Worm (Caenorhabditis elegans) whole organism, L4/young adult: ENCODE results near the gene nhr-156.

Experiments
- dao-5 ChIP-seq: sonication (generic microtip); optimal IDR thresholded peaks from 2 replicates; lab custom pipeline; 2016; ENCODE audit warnings: missing genotype, missing genetic modification characterization, moderate library complexity, missing compliant biosample characterization
- him-1 ChIP-seq: sonication (generic microtip); optimal IDR thresholded peaks from 2 replicates; lab custom pipeline; 2016; ENCODE audit warnings: missing genotype, missing genetic modification reagents, missing genetic modification characterization, missing compliant biosample characterization

DNA sequence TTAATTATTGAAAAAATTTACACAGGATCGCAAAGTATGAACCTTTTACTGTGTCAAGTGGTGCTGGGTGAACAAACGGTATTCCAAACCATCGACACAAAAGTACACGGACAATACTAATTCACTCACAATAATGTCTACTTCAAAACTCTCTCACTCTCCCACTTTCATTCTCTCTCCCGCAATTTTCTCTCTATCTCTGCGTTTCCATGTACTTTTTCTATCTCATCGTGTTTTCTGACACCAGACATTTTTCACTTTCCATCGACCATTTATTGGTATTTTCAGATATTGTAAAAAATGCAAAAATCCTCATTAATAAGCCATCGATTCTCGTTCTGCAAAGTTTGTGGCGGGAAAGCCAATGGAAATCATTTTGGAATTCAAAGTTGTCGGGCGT lies at the start of gene nhr-156:
- TF ChIP-seq him-1 (tag; lab: Kevin White, UChicago) (no peak), dao-5 (tag; lab: Kevin White, UChicago) (no peak)
